Worm (Caenorhabditis elegans) whole organism, late embryonic: ENCODE results near the gene R10E11.5.

ENCODE experiments used
- K02D7.2 ChIP-seq: sonication (generic microtip); optimal IDR thresholded peaks from 2 replicates; lab custom pipeline; 2017; ENCODE audit warnings: mild to moderate bottlenecking, missing genetic modification characterization, missing compliant biosample characterization
- fkh-10 ChIP-seq: fragments of 150-350 bp; optimal IDR thresholded peaks from 2 replicates; lab custom pipeline; 2014; ENCODE audit warnings: missing biosample characterization, missing genetic modification reagents, missing genetic modification characterization

ce11 chrIII:9762093-9762748 lies 27.2 kb downstream of the R10E11.5 start, which contains the start of gene gcc-2:
- TF ChIP-seq K02D7.2 (no peak), fkh-10 (no peak)
